Fruit fly (Drosophila melanogaster): ENCODE measurements around the gene CG31780.
A peak's percentile ranks its signal among the peaks of the same experiment; 100 is the strongest.

CG31780 gene

DNA sequence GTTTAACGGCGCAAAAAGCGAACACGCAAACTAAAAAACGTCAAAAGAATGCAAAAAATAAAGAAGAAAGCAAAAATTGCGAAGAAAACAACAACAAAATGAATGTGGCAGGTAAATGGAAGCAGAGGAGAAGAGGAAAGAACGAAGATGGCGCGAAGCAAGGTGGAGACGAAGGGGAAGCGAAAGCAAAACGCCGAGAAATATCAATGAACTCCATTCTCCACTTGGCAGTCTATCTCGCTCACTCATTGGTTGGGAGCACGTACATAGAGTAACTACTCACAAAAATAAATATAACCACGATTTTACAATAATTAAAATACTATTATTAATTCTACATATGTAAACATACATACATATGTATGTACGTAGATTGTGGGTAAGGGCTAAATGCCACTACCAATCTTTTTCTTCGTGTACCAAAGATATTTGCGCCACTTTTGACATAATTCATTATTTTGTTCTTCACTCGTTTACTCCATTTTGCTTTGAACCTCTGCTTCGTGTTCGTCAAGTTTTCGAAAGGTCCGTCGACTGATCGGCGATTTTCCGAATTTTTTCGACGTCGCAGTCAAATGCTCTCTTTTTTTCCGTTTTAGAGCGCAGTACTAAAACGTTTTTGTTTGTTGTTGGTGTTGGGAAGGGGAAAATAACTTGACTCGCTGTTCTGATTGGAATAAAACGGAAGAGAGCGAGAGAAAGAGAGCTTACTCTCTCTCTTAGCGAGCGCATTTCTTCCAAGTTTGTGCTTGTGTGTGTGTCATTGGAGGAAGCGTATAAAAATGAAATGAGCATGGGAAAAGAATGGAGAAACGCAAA lies 49.4 kb downstream of the CG31780 start (continued):
- TF ChIP-seq corto (GFP tag; optimal IDR thresholded peaks at IDR 0.05) = peak; percentile 39
- TF ChIP-seq CG7745 (tag; optimal IDR thresholded peaks at IDR 0.05) = no peak
- TF ChIP-seq nerfin-1 (tag; optimal IDR thresholded peaks at IDR 0.05) = no peak
- TF ChIP-seq rib (GFP tag; IDR thresholded peaks at IDR 0.05) = no peak
- no peak for TF ChIP-seq CG18764 (GFP tag; optimal IDR thresholded peaks at IDR 0.05)

- TF ChIP-seq hbn (GFP tag; IDR thresholded peaks at IDR 0.05; ENCODE audit: partially characterized antibody) (0 out of 2 replicates have a peak, but pooled peaks have one; percentile 7), Elba2 (GFP tag; optimal IDR thresholded peaks at IDR 0.05) (peak; percentile 96), zen (tag; optimal IDR thresholded peaks at IDR 0.05) (peak; percentile 12), CG8290 (GFP tag; optimal IDR thresholded peaks at IDR 0.05) (no peak), CG8290 (tag; optimal IDR thresholded peaks at IDR 0.05) (no peak), insv (GFP tag; optimal IDR thresholded peaks at IDR 0.05) (peak; percentile 77 to 98), CG5180 (GFP tag; optimal IDR thresholded peaks at IDR 0.05) (no peak)
Observed at dm6 chr2L:15745989-15746388, 50.2 kb downstream of the CG31780 start.

- TF ChIP-seq Antp (GFP tag; optimal IDR thresholded peaks at IDR 0.05) = peak; percentile 34
- peak; percentile 71 for TF ChIP-seq ssp (GFP tag; IDR thresholded peaks at IDR 0.05)
- TF ChIP-seq CG2116 (GFP tag; optimal IDR thresholded peaks at IDR 0.05) = peak; percentile 66
- TF ChIP-seq CG12236 (GFP tag; optimal IDR thresholded peaks at IDR 0.05) = no peak
- TF ChIP-seq CG17802 (tag; optimal IDR thresholded peaks at IDR 0.05) = peak; percentile 32
- peak; percentile 93 for TF ChIP-seq gcm (GFP tag; optimal IDR thresholded peaks at IDR 0.05)
- peak; percentile 66 for TF ChIP-seq sd (tag; optimal IDR thresholded peaks at IDR 0.05)
- 0 out of 2 replicates have a peak, but pooled peaks have one; percentile 50 for TF ChIP-seq CG6272 (GFP tag; IDR thresholded peaks at IDR 0.05)
- peak; percentile 90 for TF ChIP-seq CG17385 (GFP tag; optimal IDR thresholded peaks at IDR 0.05)
- peak; percentile 98 for TF ChIP-seq CG31441 (GFP tag; IDR thresholded peaks at IDR 0.05)
- TF ChIP-seq pfk (GFP tag; optimal IDR thresholded peaks at IDR 0.05) = no peak
- peak; percentile 5 for TF ChIP-seq Bteb2 (GFP tag; optimal IDR thresholded peaks at IDR 0.05)
- TF ChIP-seq CG11093 (GFP tag; IDR thresholded peaks at IDR 0.05) = peak; percentile 65; the same call in 1 of the 3 replicates
- TF ChIP-seq CG7839 (tag; optimal IDR thresholded peaks at IDR 0.05) = peak; percentile 95
- TF ChIP-seq CG9437 (GFP tag; optimal IDR thresholded peaks at IDR 0.05) = peak; percentile 95
- TF ChIP-seq so (GFP tag; IDR thresholded peaks at IDR 0.05) = peak; percentile 32; the same call in 1 of the 3 replicates
- TF ChIP-seq CG12155 (GFP tag; optimal IDR thresholded peaks at IDR 0.05) = peak; percentile 78
- peak; percentile 40 for TF ChIP-seq stwl (tag; optimal IDR thresholded peaks at IDR 0.05)
- TF ChIP-seq onecut (GFP tag; IDR thresholded peaks at IDR 0.05) = peak; percentile 52
- TF ChIP-seq da (GFP tag; optimal IDR thresholded peaks at IDR 0.05) = no peak
- peak; percentile 96 for TF ChIP-seq CG7556 (GFP tag; optimal IDR thresholded peaks at IDR 0.05)
- peak; percentile 91 for TF ChIP-seq CG10147 (GFP tag; optimal IDR thresholded peaks at IDR 0.05)
- TF ChIP-seq lilli (GFP tag; optimal IDR thresholded peaks at IDR 0.05) = peak; percentile 58
- TF ChIP-seq psq (GFP tag; optimal IDR thresholded peaks at IDR 0.05) = peak; percentile 40
- peak; percentile 85 for TF ChIP-seq Fer1 (GFP tag; optimal IDR thresholded peaks at IDR 0.05)
- TF ChIP-seq Xrp1 (GFP tag; IDR thresholded peaks at IDR 0.05) = peak; percentile 91
- TF ChIP-seq CG3281 (GFP tag; optimal IDR thresholded peaks at IDR 0.05) = peak; percentile 93
- peak; percentile 73; the same call in 2 of the 3 replicates for TF ChIP-seq CG11456 (GFP tag; IDR thresholded peaks at IDR 0.05)
- no peak for TF ChIP-seq wek (GFP tag; optimal IDR thresholded peaks at IDR 0.05)
- peak; percentile 87 for TF ChIP-seq caup (GFP tag; optimal IDR thresholded peaks at IDR 0.05; ENCODE audit: severe bottlenecking)
- TF ChIP-seq grn (GFP tag; optimal IDR thresholded peaks at IDR 0.05) = no peak
- TF ChIP-seq CG17912 (GFP tag; optimal IDR thresholded peaks at IDR 0.05) = no peak
Observed at dm6 chr2L:15746600-15747393, 51.0 kb downstream of the CG31780 start.
